Worm (Caenorhabditis elegans): ENCODE results near the gene T13A10.1.

- TF ChIP-seq sox-2 (GFP tag; IDR thresholded peaks at IDR 0.05) (no peak), lin-11 (tag; optimal IDR thresholded peaks at IDR 0.05) (no peak)
Measured at ce11 chrIV:6307439-6307838, 31.6 kb downstream of the T13A10.1 start, which contains the start of gene csp-2.

Measured in whole organism, late embryonic.